Fruit fly (Drosophila melanogaster): ENCODE data around the gene C3G.

C3G gene

dm6 chrX:6793390-6793789 is 10.0 kb downstream of the C3G start (continued):
- TF ChIP-seq CG18262 (tag; optimal IDR thresholded peaks at IDR 0.05) (peak; percentile 21), CG17912 (GFP tag; optimal IDR thresholded peaks at IDR 0.05) (no peak), pita (GFP tag; optimal IDR thresholded peaks at IDR 0.05) (no peak), dmrt99B (tag; optimal IDR thresholded peaks at IDR 0.05) (peak; percentile 86), Oli (tag; optimal IDR thresholded peaks at IDR 0.05) (peak; percentile 65), NC2α (GFP tag; optimal IDR thresholded peaks at IDR 0.05) (peak; percentile 4), cato (GFP tag; optimal IDR thresholded peaks at IDR 0.05; ENCODE audit: borderline replicate concordance) (peak; percentile 43), Ptx1 (GFP tag; IDR thresholded peaks at IDR 0.05) (peak; percentile 82), sd (tag; optimal IDR thresholded peaks at IDR 0.05) (no peak), Fer3 (tag; optimal IDR thresholded peaks at IDR 0.05) (peak; percentile 82), fd96Cb (tag; optimal IDR thresholded peaks at IDR 0.05) (peak; percentile 69), CG9215 (GFP tag; IDR thresholded peaks at IDR 0.05) (peak; percentile 68), NC2β (GFP tag; optimal IDR thresholded peaks at IDR 0.05) (peak; percentile 52), CG12769 (tag; optimal IDR thresholded peaks at IDR 0.05) (peak; percentile 91), chinmo (GFP tag; IDR thresholded peaks at IDR 0.05; ENCODE audit: partially characterized antibody) (no peak), CG12299 (tag; optimal IDR thresholded peaks at IDR 0.05) (no peak), lmd (GFP tag; IDR thresholded peaks at IDR 0.05) (peak; percentile 82), Dip3 (GFP tag; optimal IDR thresholded peaks at IDR 0.05) (peak; percentile 56), otp (GFP tag; IDR thresholded peaks at IDR 0.05) (peak; percentile 70; the same call in 2 of the 3 replicates), run (tag; optimal IDR thresholded peaks at IDR 0.05) (no peak), bowl (GFP tag; IDR thresholded peaks at IDR 0.05) (0 out of 2 replicates have a peak, but pooled peaks have one; percentile 30), fd102C (GFP tag; optimal IDR thresholded peaks at IDR 0.05) (no peak), org-1 (GFP tag; optimal IDR thresholded peaks at IDR 0.05) (peak; percentile 52), repo (GFP tag; optimal IDR thresholded peaks at IDR 0.05) (peak; percentile 38), pho (GFP tag; optimal IDR thresholded peaks at IDR 0.05) (peak; percentile 75), CG1233 (GFP tag; optimal IDR thresholded peaks at IDR 0.05) (peak; percentile 42), CG3847 (GFP tag; IDR thresholded peaks at IDR 0.05) (peak; percentile 70), cg (GFP tag; optimal IDR thresholded peaks at IDR 0.05) (no peak), Awh (GFP tag; IDR thresholded peaks at IDR 0.05) (peak; percentile 55; the same call in 1 of the 2 replicates), pnt (GFP tag; optimal IDR thresholded peaks at IDR 0.05) (peak; percentile 54), sens-2 (GFP tag; IDR thresholded peaks at IDR 0.05) (peak; percentile 58; the same call in 1 of the 2 replicates), lab (GFP tag; optimal IDR thresholded peaks at IDR 0.05) (peak; percentile 78), NK7.1 (GFP tag; optimal IDR thresholded peaks at IDR 0.05) (peak; percentile 73), disco-r (GFP tag; optimal IDR thresholded peaks at IDR 0.05) (peak; percentile 45), CG12236 (GFP tag; optimal IDR thresholded peaks at IDR 0.05) (no peak), Fer1 (GFP tag; optimal IDR thresholded peaks at IDR 0.05) (peak; percentile 64), lilli (GFP tag; optimal IDR thresholded peaks at IDR 0.05) (peak; percentile 75), Scr (GFP tag; IDR thresholded peaks at IDR 0.05; ENCODE audit: partially characterized antibody) (no peak), oc (tag; optimal IDR thresholded peaks at IDR 0.05) (peak; percentile 56), Vsx1 (GFP tag; optimal IDR thresholded peaks at IDR 0.05) (peak; percentile 14), ara (GFP tag; IDR thresholded peaks at IDR 0.05) (peak; percentile 46; the same call in 1 of the 2 replicates), CG12744 (GFP tag; optimal IDR thresholded peaks at IDR 0.05) (peak; percentile 68), tna (GFP tag; IDR thresholded peaks at IDR 0.05; ENCODE audit: partially characterized antibody) (no peak), CG32767 (GFP tag; IDR thresholded peaks at IDR 0.05) (peak; percentile 30; the same call in 1 of the 2 replicates), trh (GFP tag; optimal IDR thresholded peaks at IDR 0.05) (peak; percentile 15), Blimp-1 (GFP tag; optimal IDR thresholded peaks at IDR 0.05) (peak; percentile 50), Chrac-16 (GFP tag; optimal IDR thresholded peaks at IDR 0.05) (peak; percentile 56), CG4854 (GFP tag; optimal IDR thresholded peaks at IDR 0.05) (peak; percentile 32), Dp (GFP tag; optimal IDR thresholded peaks at IDR 0.05) (no peak), nom (GFP tag; optimal IDR thresholded peaks at IDR 0.05) (no peak)

Measured in whole organism, embryonic.